Fruit fly (Drosophila melanogaster) whole organism, prepupa: ENCODE results near the gene Ctr1B.

ENCODE experiments used
- CG11902 ChIP-seq: fragments of 200-800 bp; sonication (Bioruptor generic); optimal IDR thresholded peaks from 3 replicates; lab custom pipeline; 2016; ENCODE audit warnings: missing biosample characterization, missing genetic modification characterization
- CG32006 ChIP-seq: fragments of 200-800 bp; sonication (Bioruptor generic); optimal IDR thresholded peaks from 3 replicates; lab custom pipeline; 2017; ENCODE audit warnings: missing biosample characterization, mild to moderate bottlenecking, missing genetic modification characterization
- CG6276 ChIP-seq: fragments of 200-800 bp; sonication (Bioruptor generic); optimal IDR thresholded peaks from 2 replicates; lab custom pipeline; 2017; ENCODE audit warnings: missing biosample characterization, mild to moderate bottlenecking, missing genetic modification characterization
- CG6854 ChIP-seq: fragments of 200-800 bp; sonication (Bioruptor generic); optimal IDR thresholded peaks from 2 replicates; lab custom pipeline; 2017; ENCODE audit warnings: missing biosample characterization, mild to moderate bottlenecking, missing genetic modification characterization
- CG8119 ChIP-seq: fragments of 200-800 bp; sonication (Bioruptor generic); IDR thresholded peaks from 3 replicates; pipeline ENCODE4 v1.3.6; 2022; ENCODE audit warnings: missing biosample characterization, missing genetic modification characterization
- Eip93F ChIP-seq: fragments of 200-800 bp; sonication (Bioruptor generic); optimal IDR thresholded peaks from 2 replicates; lab custom pipeline; 2016; ENCODE audit warnings: missing biosample characterization, mild to moderate bottlenecking, missing genetic modification characterization
- Ets96B ChIP-seq: fragments of 200-800 bp; optimal IDR thresholded peaks from 2 replicates; lab custom pipeline; 2019; ENCODE audit warnings: missing biosample characterization, mild to moderate bottlenecking, missing genetic modification characterization, moderate library complexity
- Gug ChIP-seq: fragments of 200-800 bp; sonication (Bioruptor generic); IDR thresholded peaks from 2 replicates; pipeline ENCODE4 v1.3.6; 2022; ENCODE audit warnings: missing biosample characterization, missing genetic modification characterization
- Hr38 ChIP-seq: sonication (Bioruptor generic); optimal IDR thresholded peaks from 2 replicates; lab custom pipeline; 2016; ENCODE audit warnings: missing biosample characterization, missing genetic modification characterization
- Sox14 ChIP-seq: fragments of 200-800 bp; sonication (Bioruptor generic); optimal IDR thresholded peaks from 3 replicates; lab custom pipeline; 2016; ENCODE audit warnings: missing biosample characterization, missing genetic modification characterization
- eg ChIP-seq: fragments of 200-800 bp; sonication (Bioruptor generic); IDR thresholded peaks from 3 replicates; pipeline ENCODE4 v1.3.6; 2022; ENCODE audit warnings: missing biosample characterization, missing genetic modification characterization
- topi ChIP-seq: fragments of 200-800 bp; sonication (Bioruptor generic); optimal IDR thresholded peaks from 3 replicates; lab custom pipeline; 2016; ENCODE audit warnings: missing biosample characterization, missing genetic modification characterization
- vri ChIP-seq: fragments of 200-800 bp; sonication (Bioruptor generic); optimal IDR thresholded peaks from 3 replicates; lab custom pipeline; 2016; ENCODE audit warnings: missing biosample characterization, mild to moderate bottlenecking, missing genetic modification characterization

dm6 chr3R:8279970-8280369 lies 37.4 kb upstream of the Ctr1B start:
- TF ChIP-seq Eip93F (no peak), Gug (GFP tag; lab: Robert Waterston, UW) (no peak), CG6276 (GFP tag; lab: Kevin White, UChicago) (no peak), CG32006 (GFP tag; lab: Kevin White, UChicago) (no peak), topi (no peak), Hr38 (GFP tag; lab: Kevin White, UChicago) (no peak), Ets96B (tag; lab: Kevin White, UChicago) (no peak), CG6854 (GFP tag; lab: Kevin White, UChicago) (no peak), vri (GFP tag; lab: Kevin White, UChicago) (no peak), Sox14 (GFP tag; lab: Kevin White, UChicago) (no peak), CG8119 (GFP tag; lab: Robert Waterston, UW) (no peak), CG11902 (no peak), eg (GFP tag; lab: Robert Waterston, UW) (no peak)
